Worm (Caenorhabditis elegans) whole organism, L4 larva: ENCODE measurements around the gene BE0003N10.1.

Experiments used
- ZK337.2 ChIP-seq: fragments of 200-800 bp; sonication (Bioruptor generic); IDR thresholded peaks from 2 replicates; pipeline ENCODE4 v1.3.6; 2022; ENCODE audit warnings: missing genetic modification reagents, missing genetic modification characterization, missing compliant biosample characterization
- ceh-20 ChIP-seq: fragments of 200-800 bp; sonication (Bioruptor generic); IDR thresholded peaks from 2 replicates; pipeline ENCODE4 v1.3.6; 2022; ENCODE audit warnings: missing genetic modification reagents, missing genetic modification characterization, missing compliant biosample characterization
- cey-2 ChIP-seq: sonication (generic microtip); optimal IDR thresholded peaks from 3 replicates; lab custom pipeline; 2017; ENCODE audit warnings: missing genetic modification characterization, mild to moderate bottlenecking, missing compliant biosample characterization, antibody characterized with exemption, borderline replicate concordance; ENCODE audit not compliant: insufficient read depth
- daf-8 ChIP-seq: fragments of 200-800 bp; sonication (Bioruptor generic); IDR thresholded peaks from 2 replicates; pipeline ENCODE4 v1.3.6; 2022; ENCODE audit warnings: missing genetic modification characterization, missing compliant biosample characterization
- fkh-10 ChIP-seq: fragments of 150-350 bp; optimal IDR thresholded peaks from 2 replicates; lab custom pipeline; 2014; ENCODE audit warnings: missing biosample characterization, missing genetic modification reagents, missing genetic modification characterization
- gei-8 ChIP-seq: fragments of 200-800 bp; sonication (Bioruptor generic); optimal IDR thresholded peaks from 2 replicates; lab custom pipeline; 2018; ENCODE audit warnings: mild to moderate bottlenecking, missing genetic modification characterization, missing compliant biosample characterization
- lin-13 ChIP-seq: fragments of 150-350 bp; optimal IDR thresholded peaks from 2 replicates; lab custom pipeline; 2014; ENCODE audit warnings: missing biosample characterization, missing genetic modification reagents, missing genetic modification characterization
- lin-15B ChIP-seq: fragments of 150-350 bp; sonication (generic microtip); optimal IDR thresholded peaks from 3 replicates; lab custom pipeline; 2014; ENCODE audit warnings: missing biosample characterization, missing genetic modification characterization
- lin-39 ChIP-seq: fragments of 150-350 bp; optimal IDR thresholded peaks from 2 replicates; lab custom pipeline; 2014; ENCODE audit warnings: missing biosample characterization, missing genetic modification reagents, missing genetic modification characterization
- mdl-1 ChIP-seq, 2 experiments: fragments of 150-350 bp in 1 of 2; sonication (generic microtip) in 1 of 2; optimal IDR thresholded peaks; 2 replicates each; lab custom pipeline; 2014 to 2017; ENCODE audit warnings: missing biosample characterization in 2 of 2, missing genetic modification characterization in 2 of 2
- nhr-237 ChIP-seq: sonication (generic microtip); optimal IDR thresholded peaks from 2 replicates; lab custom pipeline; 2017; ENCODE audit warnings: missing biosample characterization, missing genetic modification characterization
- nhr-77 ChIP-seq: fragments of 150-350 bp; optimal IDR thresholded peaks from 2 replicates; lab custom pipeline; 2014; ENCODE audit warnings: missing biosample characterization, missing genetic modification characterization
- pqm-1 ChIP-seq: sonication (generic microtip); optimal IDR thresholded peaks from 2 replicates; lab custom pipeline; 2017; ENCODE audit warnings: missing biosample characterization, missing genetic modification characterization

- no peak for TF ChIP-seq ceh-20 (GFP tag; lab: Robert Waterston, UW)
- TF ChIP-seq lin-39 (tag; lab: Kevin White, UChicago): no peak
- no peak for TF ChIP-seq lin-15B (tag; lab: Kevin White, UChicago)
- TF ChIP-seq pqm-1 (tag; lab: Kevin White, UChicago): no peak
- TF ChIP-seq mdl-1 (tag; optimal IDR thresholded peaks at IDR 0.05; lab: Kevin White, UChicago): no peak
- no peak for TF ChIP-seq gei-8
- TF ChIP-seq nhr-237 (tag; lab: Kevin White, UChicago): no peak
- no peak for TF ChIP-seq daf-8 (GFP tag; lab: Robert Waterston, UW)
- TF ChIP-seq nhr-77: no peak
- no peak for TF ChIP-seq cey-2 (tag; lab: Kevin White, UChicago)
- no peak for TF ChIP-seq fkh-10 (GFP tag; lab: Kevin White, UChicago)
- TF ChIP-seq ZK337.2 (GFP tag; lab: Robert Waterston, UW): no peak
- no peak for TF ChIP-seq lin-13
Measured at ce11 chrIII:1009775-1010174, 27.5 kb upstream of the BE0003N10.1 start, which contains the start of gene clc-24.
